Fruit fly (Drosophila melanogaster): ENCODE results near the gene CG2747.

Gene CG2747

DNA sequence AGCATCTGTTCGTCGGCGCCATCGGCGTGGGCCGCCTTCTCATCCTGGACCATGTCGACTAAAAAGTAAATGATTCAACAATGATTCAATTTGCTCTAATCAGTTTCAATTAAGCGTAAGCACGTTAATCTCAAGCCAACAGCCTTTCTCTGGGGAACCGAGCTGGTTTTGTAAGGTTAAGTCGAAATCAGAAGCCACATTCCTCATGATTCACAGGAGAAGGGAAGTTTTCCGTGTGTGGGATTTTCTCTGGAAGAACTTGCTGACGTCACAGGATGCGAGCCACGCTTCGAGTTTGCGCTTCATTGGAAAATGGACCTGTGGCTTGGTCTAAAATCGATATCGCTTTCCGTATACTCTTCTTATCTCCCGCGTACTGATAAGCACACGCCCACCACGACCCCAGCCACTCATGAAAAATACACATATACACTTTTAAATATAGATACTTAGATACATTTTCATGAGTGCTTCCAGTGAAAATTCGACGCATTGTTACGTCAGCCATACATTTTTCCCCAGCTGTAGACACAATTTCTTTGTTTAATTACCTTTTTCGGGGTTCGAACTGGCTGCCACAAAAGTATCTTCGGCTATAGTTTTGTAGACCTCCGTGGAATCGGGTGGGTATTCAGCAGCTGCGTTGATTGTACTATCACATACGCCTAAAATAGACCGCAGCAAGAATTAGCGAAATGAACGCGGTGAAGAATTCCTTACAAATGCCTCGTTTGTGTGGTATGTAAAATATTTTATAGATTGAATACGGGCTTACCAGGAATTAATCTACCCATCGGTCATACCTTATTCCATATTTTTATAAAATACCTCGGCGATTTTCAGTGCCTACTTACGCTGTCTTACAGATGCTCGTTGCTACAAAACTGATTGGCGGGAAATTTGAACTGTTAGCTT is 53.3 kb downstream of the CG2747 start:
- TF ChIP-seq CTCF (optimal IDR thresholded peaks at IDR 0.05) (peak in 1 of 2 experiments; percentile 50), CG8478 (optimal IDR thresholded peaks at IDR 0.05) (no peak)

DNA sequence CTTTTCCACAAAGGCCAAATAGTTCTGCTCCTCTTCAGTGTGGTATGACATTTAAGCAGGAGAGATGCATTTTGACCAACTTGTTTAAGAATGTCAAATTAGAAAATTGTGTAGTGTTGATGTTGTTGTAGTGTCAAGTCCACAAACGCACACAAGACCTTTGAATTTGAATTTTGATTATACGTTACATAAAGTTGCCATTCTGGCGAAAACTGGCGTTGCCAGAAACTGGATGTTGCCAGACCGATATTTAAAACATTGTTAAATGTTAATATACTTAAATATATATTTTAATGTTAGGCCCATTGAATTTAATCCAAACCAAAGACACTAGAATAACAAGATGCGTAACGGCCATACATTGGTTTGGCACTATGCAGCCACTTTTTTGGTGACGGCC is 57.5 kb downstream of the CG2747 start:
- TF ChIP-seq CTCF (optimal IDR thresholded peaks at IDR 0.05): no peak
- TF ChIP-seq CG8478 (optimal IDR thresholded peaks at IDR 0.05): no peak

DNA sequence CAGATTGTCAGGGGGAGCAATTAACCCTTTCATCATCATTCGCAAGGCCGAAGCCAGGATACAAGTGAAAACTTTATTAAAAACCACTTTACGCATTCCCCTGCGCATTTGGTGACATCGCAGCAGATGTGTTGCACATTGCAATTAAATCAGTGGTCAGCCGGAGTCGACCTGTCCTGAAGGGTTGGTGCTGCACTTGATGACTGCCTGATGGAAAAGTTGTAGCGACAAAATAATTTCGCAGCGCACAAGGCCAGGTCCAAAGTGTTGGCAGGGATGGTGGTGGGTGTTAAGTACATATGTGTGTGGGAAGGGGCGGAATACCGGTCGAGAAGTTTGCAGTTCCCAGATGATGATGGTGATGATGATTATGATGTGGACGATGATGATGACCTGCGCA is 58.4 kb downstream of the CG2747 start:
- TF ChIP-seq CTCF (optimal IDR thresholded peaks at IDR 0.05) (no peak), CG8478 (optimal IDR thresholded peaks at IDR 0.05) (no peak)

DNA sequence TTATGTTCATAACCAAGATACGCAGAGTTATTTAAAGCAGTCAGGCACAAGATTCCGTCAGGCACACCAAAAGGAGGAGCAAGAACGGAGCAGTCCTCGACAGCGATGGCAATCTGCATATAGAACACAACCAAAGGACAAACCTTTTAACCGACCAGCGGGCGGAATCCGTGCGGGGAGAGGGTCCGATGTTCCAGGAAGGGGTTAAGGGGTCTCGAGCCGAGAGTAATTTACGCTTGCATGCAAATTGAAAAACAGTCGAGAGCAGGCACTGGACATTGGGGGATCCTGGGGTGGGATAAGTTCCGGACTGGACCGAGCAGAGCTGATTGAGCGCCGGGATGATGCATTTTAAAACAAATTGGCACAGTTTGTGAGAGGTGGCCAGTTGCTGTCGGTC is 60.0 kb downstream of the CG2747 start:
- TF ChIP-seq CG8478 (optimal IDR thresholded peaks at IDR 0.05): no peak
- TF ChIP-seq CTCF (optimal IDR thresholded peaks at IDR 0.05): no peak

DNA sequence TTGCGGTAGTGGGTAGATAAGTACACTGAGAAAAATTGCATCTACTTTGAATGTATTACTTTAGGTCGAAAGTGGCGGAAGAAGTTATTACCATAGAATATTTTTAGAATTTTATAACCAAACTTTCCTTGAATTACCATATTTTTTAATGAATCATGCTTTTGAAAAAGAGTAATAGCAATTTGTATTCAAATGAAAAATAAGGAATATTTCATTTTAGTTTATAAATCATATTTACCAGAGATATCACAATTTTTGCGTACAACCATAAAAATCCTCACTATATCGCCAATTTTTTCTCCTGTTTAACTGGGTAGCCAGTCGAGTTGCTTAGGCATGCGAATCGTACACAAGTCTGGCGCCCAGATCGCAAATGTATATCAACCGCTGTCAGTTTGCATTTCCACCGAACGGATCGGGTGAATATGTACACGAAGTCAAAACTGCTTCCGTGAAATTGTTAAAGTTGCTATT is 60.9 kb downstream of the CG2747 start:
- no peak for TF ChIP-seq CTCF (optimal IDR thresholded peaks at IDR 0.05)
- TF ChIP-seq CG8478 (optimal IDR thresholded peaks at IDR 0.05): no peak

DNA sequence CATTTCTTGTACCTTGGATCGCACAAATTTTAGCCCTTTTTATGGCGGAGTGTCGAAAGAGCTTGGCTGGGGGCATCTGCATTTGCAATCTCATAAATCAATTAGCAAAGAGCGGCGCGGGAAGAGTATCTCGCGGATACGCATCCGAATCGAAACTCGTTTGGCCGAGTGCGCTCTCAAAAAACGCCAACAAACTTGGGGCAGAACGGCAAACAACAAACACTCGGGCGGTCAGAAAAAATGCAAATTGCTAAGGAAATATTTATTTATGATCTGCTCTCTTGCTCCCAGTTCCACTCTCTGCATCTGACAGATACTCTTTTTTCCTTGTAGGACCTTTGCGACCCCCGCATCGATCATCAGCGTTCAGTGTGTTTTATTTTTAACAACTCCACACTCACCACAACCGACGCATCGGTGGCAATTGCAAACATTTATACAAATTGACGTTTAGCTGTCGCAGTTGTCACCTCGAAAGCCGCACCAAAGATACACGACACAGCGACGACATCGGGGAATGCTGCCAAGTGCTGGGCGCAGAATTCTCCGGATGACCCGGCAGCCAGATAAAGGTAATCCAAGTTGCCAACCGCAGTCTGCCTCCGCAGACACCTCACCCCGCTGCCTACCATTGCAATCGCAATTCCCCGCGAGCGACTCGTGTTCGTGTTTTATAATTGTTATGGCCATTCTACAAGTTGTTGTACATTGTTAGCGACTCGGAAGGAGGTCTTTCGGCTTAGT is 61.5 kb downstream of the CG2747 start:
- TF ChIP-seq CG8478 (optimal IDR thresholded peaks at IDR 0.05) (no peak), CTCF (optimal IDR thresholded peaks at IDR 0.05) (no peak)

DNA sequence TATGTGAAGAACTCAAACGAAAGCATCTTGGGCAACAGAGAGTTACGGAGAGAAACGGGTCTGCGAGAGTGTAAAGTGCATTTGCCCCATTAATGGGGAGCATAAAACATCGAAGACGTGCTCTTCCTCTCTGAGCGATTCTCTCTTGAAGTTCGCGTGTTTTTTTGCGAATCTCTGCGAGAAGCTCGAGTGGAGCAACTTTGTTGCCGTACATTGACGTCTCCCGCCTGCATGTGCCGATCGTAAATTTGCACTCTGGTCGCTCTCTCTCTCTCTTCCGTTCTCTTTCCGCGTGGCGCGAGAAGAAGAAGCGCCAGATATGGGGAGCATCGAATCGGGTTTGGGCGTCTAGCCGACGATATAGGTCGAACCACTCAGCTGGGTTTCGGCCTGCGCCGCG is 62.8 kb downstream of the CG2747 start:
- TF ChIP-seq CTCF (optimal IDR thresholded peaks at IDR 0.05) (no peak), CG8478 (optimal IDR thresholded peaks at IDR 0.05) (no peak)

DNA sequence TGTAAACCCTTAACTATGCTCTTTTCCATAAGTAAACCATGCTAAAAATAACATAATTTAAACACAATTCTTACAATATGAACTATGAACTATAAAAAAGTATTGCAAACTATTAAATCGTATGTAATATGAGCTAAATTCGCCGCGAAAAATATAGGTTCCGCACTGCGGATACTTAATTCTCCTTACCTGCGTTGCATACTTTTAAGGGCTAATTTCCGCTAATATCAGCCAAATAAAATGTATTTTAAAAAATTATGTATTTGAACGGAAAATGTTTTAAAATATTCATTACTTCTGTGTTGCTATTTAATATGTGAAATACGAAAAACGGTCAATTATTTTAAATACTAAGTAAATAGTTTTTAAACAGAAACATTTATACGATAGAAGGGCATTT is 63.2 kb downstream of the CG2747 start, which contains the start of gene dsx:
dsx (minus strand) TSS at position 62 of the 400 bp plus-strand sequence.
- no peak for TF ChIP-seq CG8478 (optimal IDR thresholded peaks at IDR 0.05)

DNA sequence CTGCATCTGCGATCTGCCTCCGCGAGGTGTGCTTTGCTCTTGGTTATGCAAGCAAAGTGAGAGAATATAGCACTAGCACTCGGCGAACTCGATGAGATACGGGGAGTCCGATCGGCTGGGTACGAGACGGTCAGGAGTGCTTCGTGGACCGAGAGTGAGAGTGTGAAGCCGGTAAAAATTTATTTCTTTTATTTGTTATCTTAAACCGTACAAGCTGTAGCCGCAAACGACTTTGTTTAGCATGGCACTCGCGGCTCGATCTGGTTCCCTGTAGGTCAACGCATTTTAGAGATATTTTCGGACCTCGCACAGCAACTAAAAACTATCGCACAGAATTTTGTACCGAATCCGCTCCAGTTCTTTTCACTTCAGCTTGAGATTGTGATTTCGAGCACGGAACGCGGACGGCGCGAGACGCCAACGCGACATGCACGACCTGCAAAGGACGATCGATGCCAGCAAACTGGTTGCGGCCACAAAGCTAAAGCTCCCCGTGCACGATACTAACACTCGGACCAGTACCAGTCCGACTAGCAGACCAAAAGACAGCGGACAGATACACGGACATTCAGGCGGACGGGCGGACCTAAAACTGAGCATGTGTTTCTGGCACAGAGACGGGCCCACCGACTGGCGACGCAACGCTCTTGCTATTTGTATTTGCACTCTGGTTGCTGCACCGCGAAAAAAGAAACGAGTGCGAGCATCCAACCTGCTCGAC is 63.9 kb downstream of the CG2747 start:
- TF ChIP-seq CG8478 (optimal IDR thresholded peaks at IDR 0.05) (no peak), CTCF (optimal IDR thresholded peaks at IDR 0.05) (no peak)
